Worm (Caenorhabditis elegans): ENCODE data around the gene arr-1.

ce11 chrX:927632-928031 is 22.9 kb upstream of the arr-1 start:
- TF ChIP-seq W03F9.2 (tag; optimal IDR thresholded peaks at IDR 0.05) = no peak
- TF ChIP-seq dao-5 (tag; optimal IDR thresholded peaks at IDR 0.05) = no peak
